Fruit fly (Drosophila melanogaster) ovary, adult (tissue): ENCODE measurements around the gene CG2247.
"Not testable (repeated sequence)": the region's sequence is repeated elsewhere in the genome, so short reads cannot be mapped to it uniquely, and the experiment has no call there.

Source experiments
- CG17801 ChIP-seq: fragments of 200-800 bp; optimal IDR thresholded peaks from 2 replicates; lab custom pipeline; 2019; ENCODE audit warnings: missing biosample characterization, mild to moderate bottlenecking, missing genetic modification characterization, moderate library complexity; ENCODE audit not compliant: partially characterized antibody

The CG2247 gene

DNA sequence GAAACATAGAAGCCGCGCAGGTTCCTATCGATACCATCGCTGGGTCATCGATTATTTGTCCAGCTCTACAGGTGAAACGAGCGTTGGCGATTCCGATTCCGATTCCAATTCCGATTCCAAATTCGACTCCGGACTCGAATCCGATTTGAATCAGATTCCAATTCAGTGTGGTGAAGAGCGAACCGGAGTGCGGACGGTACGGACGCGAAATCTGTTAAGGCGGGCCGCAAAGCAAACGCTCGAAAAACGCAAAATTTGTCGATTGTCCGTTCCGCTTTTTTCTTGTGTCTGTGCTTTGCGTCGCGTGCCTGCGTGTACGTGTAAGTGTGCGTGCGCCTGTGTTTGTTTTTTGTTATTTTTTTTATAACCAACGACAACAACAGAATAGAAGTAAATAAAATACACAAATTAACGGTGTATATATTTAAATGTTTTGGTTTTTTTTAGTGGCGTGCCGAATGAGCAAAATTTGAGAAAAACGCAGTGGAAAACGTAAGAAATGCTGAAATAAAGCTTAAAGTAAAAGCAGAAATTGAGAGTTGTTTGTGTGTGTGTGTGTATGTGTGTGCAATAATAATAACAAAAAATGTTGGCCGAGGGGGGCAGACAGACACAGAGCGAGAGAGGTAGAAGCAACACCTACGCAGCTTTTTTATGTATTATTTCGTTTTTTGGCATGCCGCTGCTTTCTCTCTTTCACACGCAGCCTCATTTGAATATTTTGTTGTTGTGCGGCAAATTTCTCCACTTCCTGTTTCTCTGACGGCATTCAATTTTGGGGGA is 10.6 kb upstream of the CG2247 start, which contains the start of gene Ptp10D:
TSS of gene Ptp10D (plus strand) at position 150 of the 783 bp plus-strand sequence.
- TF ChIP-seq CG17801 (GFP tag; lab: Kevin White, UChicago) = peak; percentile 64

- no peak for TF ChIP-seq CG17801 (GFP tag; lab: Kevin White, UChicago)
These were observed 9.9 kb upstream of the CG2247 start for dm6 chrX:11621315-11621865.

- TF ChIP-seq CG17801 (GFP tag; lab: Kevin White, UChicago) = no peak
These were observed 9.1 kb upstream of the CG2247 start for dm6 chrX:11620527-11620926.

DNA sequence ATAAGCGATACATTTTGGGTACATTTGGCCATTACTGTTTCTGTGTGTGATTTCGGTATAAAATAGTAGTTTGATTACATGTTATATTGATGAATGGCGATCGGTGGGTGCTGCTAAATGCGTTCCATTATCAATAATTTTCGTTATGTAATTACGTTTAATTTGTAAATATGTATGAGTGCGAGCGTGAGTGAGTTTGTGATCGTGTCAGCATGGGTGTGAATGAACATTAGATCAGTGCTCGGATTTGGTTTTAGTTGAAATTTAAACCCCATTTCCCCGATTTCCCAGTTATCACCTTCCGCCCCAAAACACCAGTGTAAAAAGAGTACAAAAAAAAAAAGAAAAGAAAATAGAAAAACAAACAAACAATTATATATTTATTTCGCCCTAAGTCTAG is 8.2 kb upstream of the CG2247 start:
- TF ChIP-seq CG17801 (GFP tag; lab: Kevin White, UChicago) = no peak

DNA sequence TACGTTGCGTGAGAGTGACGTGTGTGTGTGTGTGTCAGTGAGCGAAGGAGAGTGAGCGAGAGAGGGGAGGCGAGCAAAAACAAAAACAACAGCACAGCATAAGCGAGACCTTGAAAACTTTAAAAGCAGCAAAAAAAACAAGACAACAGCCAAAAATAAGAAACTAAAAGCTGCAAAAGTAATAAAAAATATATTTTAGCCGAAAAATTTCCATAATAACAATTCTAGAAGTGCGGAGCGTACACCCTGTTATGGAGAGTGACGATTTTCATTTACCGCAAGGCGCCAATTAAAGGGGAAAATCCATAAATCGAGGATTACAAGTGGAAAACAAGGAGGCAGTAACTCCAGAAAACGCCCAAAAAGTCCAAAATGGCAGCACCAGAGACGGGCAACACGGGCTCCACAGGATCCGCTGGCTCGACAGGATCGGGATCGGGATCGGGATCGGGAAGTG is 5.1 kb upstream of the CG2247 start:
- no peak for TF ChIP-seq CG17801 (GFP tag; lab: Kevin White, UChicago)

DNA sequence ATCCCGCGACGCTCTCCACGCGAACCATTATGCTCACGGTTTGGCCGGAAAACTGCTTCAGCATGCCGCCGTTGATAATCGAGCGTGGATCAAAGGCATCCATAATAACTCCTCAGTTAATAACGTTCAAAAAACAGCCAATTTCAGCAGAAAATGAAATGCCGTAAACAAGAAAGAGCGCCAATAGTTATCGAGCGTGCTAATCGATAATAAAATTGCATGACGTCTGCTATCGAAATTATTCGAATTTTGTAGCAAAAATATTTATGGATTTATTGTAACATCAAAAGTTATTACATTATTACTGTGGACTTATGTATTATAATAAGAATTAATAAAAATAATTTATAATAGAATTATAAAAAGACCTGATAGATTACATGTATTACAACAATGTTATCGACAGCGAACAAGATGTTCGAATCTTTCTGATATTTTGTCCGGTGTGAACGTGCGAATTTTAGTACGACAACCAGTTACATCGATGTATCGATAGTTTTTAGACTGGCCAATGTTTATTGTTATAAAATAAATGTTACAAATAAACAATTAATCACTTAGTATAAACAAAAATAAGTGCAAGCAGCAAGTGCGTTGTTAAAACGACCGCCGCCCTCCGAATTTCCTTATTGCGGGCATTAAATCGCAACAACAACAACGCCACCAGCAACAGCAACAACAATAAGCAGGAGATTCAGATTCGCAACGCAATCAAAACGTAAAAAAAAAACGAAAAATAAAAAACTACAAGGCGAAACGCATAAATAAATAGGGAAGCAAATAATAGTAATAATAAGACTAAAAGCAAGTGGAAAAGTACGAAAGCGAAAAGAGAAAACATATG is 4.4 kb upstream of the CG2247 start, which contains the start of the genes RPA3 and Met:
TSS of gene RPA3 (minus strand) at position 189 of the 844 bp plus-strand sequence.
TSS of gene Met (plus strand) at position 473 of the 844 bp plus-strand sequence.
- peak; percentile 49 for TF ChIP-seq CG17801 (GFP tag; lab: Kevin White, UChicago)

DNA sequence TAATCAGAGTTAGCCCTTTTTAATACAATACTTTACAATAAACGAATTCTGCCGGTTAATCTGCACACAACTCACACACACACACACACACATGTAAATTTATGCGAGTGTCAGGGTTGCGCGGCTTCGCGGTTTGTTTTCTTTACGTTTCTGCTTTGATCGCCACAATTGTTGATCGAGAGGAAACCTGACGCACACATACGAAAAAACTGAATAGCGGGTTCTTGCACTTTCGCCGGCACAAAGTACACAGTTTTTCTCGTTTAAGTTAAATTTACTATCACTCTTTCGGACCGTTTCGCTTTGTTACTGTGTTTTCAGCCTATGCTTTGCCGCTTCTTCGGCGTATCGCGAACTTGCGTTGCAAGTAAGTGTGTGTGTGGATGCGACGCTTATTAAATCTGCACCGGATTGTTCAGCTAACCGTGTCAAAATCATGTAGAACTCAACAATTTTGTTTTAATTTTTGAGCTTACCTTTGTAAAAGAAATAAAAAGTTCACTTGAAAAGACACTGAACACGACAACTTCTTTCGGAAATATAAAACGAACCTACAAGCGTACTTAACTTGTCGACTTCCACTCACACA is 302 bp downstream of the CG2247 start:
- TF ChIP-seq CG17801 (GFP tag; lab: Kevin White, UChicago) = no peak

- no peak for TF ChIP-seq CG17801 (GFP tag; lab: Kevin White, UChicago)
These were observed 7.4 kb downstream of the CG2247 start, which contains the start of gene CG2533 for dm6 chrX:11604094-11604493. TSS of gene CG2533 (minus strand) at chrX:11604194.

dm6 chrX:11601408-11601807 is 10.0 kb downstream of the CG2247 start:
- no peak for TF ChIP-seq CG17801 (GFP tag; lab: Kevin White, UChicago)

dm6 chrX:11600795-11601358 is 10.6 kb downstream of the CG2247 start:
- peak; percentile 48 for TF ChIP-seq CG17801 (GFP tag; lab: Kevin White, UChicago)

- TF ChIP-seq CG17801 (GFP tag; lab: Kevin White, UChicago) = not testable (repeated sequence)
These were observed 11.9 kb downstream of the CG2247 start, which contains the start of gene rho-4 for dm6 chrX:11599589-11599988. TSS of gene rho-4 (plus strand) at chrX:11599838.

dm6 chrX:11584075-11584474 is 27.4 kb downstream of the CG2247 start, which contains the start of gene pkm:
TSS of gene pkm (minus strand) at chrX:11584175.
- TF ChIP-seq CG17801 (GFP tag; lab: Kevin White, UChicago) = no peak

DNA sequence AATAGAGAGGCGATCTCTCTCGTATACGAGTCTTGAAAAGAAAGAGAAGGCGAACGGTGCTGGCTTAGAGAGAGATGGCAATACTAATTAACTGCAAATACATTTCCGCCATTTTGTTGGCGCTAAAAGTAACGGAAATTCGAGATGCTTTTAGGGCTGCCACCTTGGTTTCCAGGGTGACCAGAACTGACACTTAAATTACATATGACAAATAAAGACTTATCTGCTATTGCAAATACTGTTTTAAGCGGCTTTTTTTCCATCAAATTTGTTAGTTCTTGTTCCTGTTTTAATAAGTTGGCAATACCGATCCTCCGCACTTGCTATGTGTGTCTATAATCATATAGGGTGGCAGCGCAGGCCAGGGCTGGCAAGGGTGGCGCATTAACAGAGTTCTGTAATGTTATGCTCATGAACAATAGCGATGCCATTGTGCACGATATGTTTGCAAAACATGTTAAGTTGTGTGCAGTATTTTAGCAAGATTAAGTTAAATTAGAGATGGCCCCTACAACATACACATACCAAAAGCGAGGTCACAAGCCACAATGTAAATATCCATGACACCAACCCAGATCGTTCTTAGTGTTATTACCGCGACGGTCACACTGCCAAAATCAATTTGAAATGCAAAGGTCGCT is 31.1 kb downstream of the CG2247 start, which contains the start of gene nod:
TSS of gene nod (plus strand) at position 573 of the 641 bp plus-strand sequence.
- no peak for TF ChIP-seq CG17801 (GFP tag; lab: Kevin White, UChicago)
